Worm (Caenorhabditis elegans): ENCODE results near the gene F31D5.6.
A peak's percentile ranks its signal among the peaks of the same experiment; 100 is the strongest.

F31D5.6 gene

ce11 chrII:4228112-4228770 lies 18.7 kb downstream of the F31D5.6 start:
- peak; percentile 10 for TF ChIP-seq chd-7 (tag; optimal IDR thresholded peaks at IDR 0.05)
- TF ChIP-seq F49E8.2 (tag; optimal IDR thresholded peaks at IDR 0.05; ENCODE audit: insufficient read depth), result peak; percentile 69
- peak; percentile 49 for TF ChIP-seq F33H1.4 (GFP tag; IDR thresholded peaks at IDR 0.05)
- no peak for TF ChIP-seq C17E4.6 (GFP tag; IDR thresholded peaks at IDR 0.05)
- TF ChIP-seq cebp-2 (GFP tag; IDR thresholded peaks at IDR 0.05), result peak; percentile 91
- TF ChIP-seq nfyb-1 (GFP tag; IDR thresholded peaks at IDR 0.05), result 0 out of 2 replicates have a peak, but pooled peaks have one; percentile 35
- peak; percentile 66 for TF ChIP-seq madf-6 (GFP tag; IDR thresholded peaks at IDR 0.05)
- TF ChIP-seq lsl-1 (GFP tag; optimal IDR thresholded peaks at IDR 0.05), result peak; percentile 25
- TF ChIP-seq bed-1 (GFP tag; IDR thresholded peaks at IDR 0.05), result no peak
- TF ChIP-seq mxl-1 (tag; optimal IDR thresholded peaks at IDR 0.05), result peak; percentile 5
- 0 out of 2 replicates have a peak, but pooled peaks have one; percentile 13 for TF ChIP-seq egrh-3 (GFP tag; IDR thresholded peaks at IDR 0.05)
- TF ChIP-seq Y67H2A.10 (GFP tag; conservative IDR thresholded peaks at IDR 0.05), result no peak
- TF ChIP-seq hmg-1.2 (GFP tag; IDR thresholded peaks at IDR 0.05), result 0 out of 2 replicates have a peak, but pooled peaks have one; percentile 24
- 0 out of 2 replicates have a peak, but pooled peaks have one; percentile 30 for TF ChIP-seq F39B2.1 (GFP tag; IDR thresholded peaks at IDR 0.05)
- peak; percentile 77 for TF ChIP-seq B0336.3 (GFP tag; IDR thresholded peaks at IDR 0.05)
- peak; percentile 4; the same call in 1 of the 2 replicates for TF ChIP-seq dox-1 (GFP tag; IDR thresholded peaks at IDR 0.05)
- TF ChIP-seq hsf-1 (GFP tag; IDR thresholded peaks at IDR 0.05), result peak; percentile 49; the same call in 1 of the 2 replicates
- TF ChIP-seq cebp-1 (GFP tag; IDR thresholded peaks at IDR 0.05), result no peak
- TF ChIP-seq cebp-1 (tag; optimal IDR thresholded peaks at IDR 0.05), result peak; percentile 4
- TF ChIP-seq fkh-3 (tag; optimal IDR thresholded peaks at IDR 0.05), result peak; percentile 53
- TF ChIP-seq bed-2 (GFP tag; IDR thresholded peaks at IDR 0.05), result no peak
- peak; percentile 18 for TF ChIP-seq lin-54 (GFP tag; optimal IDR thresholded peaks at IDR 0.05)
- TF ChIP-seq dpl-1 (GFP tag; optimal IDR thresholded peaks at IDR 0.05), result no peak
- TF ChIP-seq mcd-1 (GFP tag; IDR thresholded peaks at IDR 0.05), result peak; percentile 38; the same call in 1 of the 2 replicates
- TF ChIP-seq tbp1 (GFP tag; optimal IDR thresholded peaks at IDR 0.05), result peak; percentile 21
- 0 out of 2 replicates have a peak, but pooled peaks have one; percentile 25 for TF ChIP-seq aptf-3 (GFP tag; IDR thresholded peaks at IDR 0.05)
- TF ChIP-seq zfh-2 (GFP tag; conservative IDR thresholded peaks at IDR 0.05), result peak; percentile 74
- no peak for TF ChIP-seq hrde-1 (tag; optimal IDR thresholded peaks at IDR 0.05; ENCODE audit: borderline replicate concordance)

- TF ChIP-seq lin-40 (tag; optimal IDR thresholded peaks at IDR 0.05) (no peak), unc-62 (GFP tag; optimal IDR thresholded peaks at IDR 0.05) (no peak), sea-2 (GFP tag; IDR thresholded peaks at IDR 0.05) (no peak), T26A5.8 (tag; optimal IDR thresholded peaks at IDR 0.05) (no peak), snpc-4 (GFP tag; optimal IDR thresholded peaks at IDR 0.05) (peak; percentile 35), snpc-4 (tag; optimal IDR thresholded peaks at IDR 0.05) (peak in 2 of 4 experiments; percentile 3 to 42), pha-4 (tag; optimal IDR thresholded peaks at IDR 0.05) (no peak), somi-1 (GFP tag; optimal IDR thresholded peaks at IDR 0.05) (no peak), madf-10 (tag; optimal IDR thresholded peaks at IDR 0.05) (no peak), T07F8.4 (tag; optimal IDR thresholded peaks at IDR 0.05) (no peak), let-526 (GFP tag; IDR thresholded peaks at IDR 0.05) (no peak), bed-1 (GFP tag; IDR thresholded peaks at IDR 0.05) (no peak), dox-1 (GFP tag; IDR thresholded peaks at IDR 0.05) (no peak), mcd-1 (GFP tag; IDR thresholded peaks at IDR 0.05) (no peak), madf-3 (GFP tag; IDR thresholded peaks at IDR 0.05) (0 out of 2 replicates have a peak, but pooled peaks have one; percentile 54), ceh-79 (tag; optimal IDR thresholded peaks at IDR 0.05) (no peak), madf-8 (GFP tag; conservative IDR thresholded peaks at IDR 0.05) (peak; percentile 48), cebp-2 (GFP tag; IDR thresholded peaks at IDR 0.05) (no peak), efl-1 (GFP tag; optimal IDR thresholded peaks at IDR 0.05) (no peak), ceh-27 (GFP tag; optimal IDR thresholded peaks at IDR 0.05) (no peak), hlh-12 (tag; optimal IDR thresholded peaks at IDR 0.05) (no peak), ztf-6 (GFP tag; IDR thresholded peaks at IDR 0.05) (no peak), repo-1 (tag; optimal IDR thresholded peaks at IDR 0.05) (no peak)
Measured at ce11 chrII:4229106-4229708, 19.7 kb downstream of the F31D5.6 start, which contains the start of gene C16A11.3. C16A11.3 (plus strand) TSS chrII:4229545.

All from whole organism, young adult.